Worm (Caenorhabditis elegans): ENCODE measurements around the gene gldi-11.

gldi-11 gene

ce11 chrII:4942397-4942796, 3.2 kb downstream of the gldi-11 start (continued):
- TF ChIP-seq pqm-1 (tag; optimal IDR thresholded peaks at IDR 0.05): no peak
- TF ChIP-seq T20F7.1 (GFP tag; optimal IDR thresholded peaks at IDR 0.05): peak; percentile 39
- TF ChIP-seq T26A8.4 (GFP tag; IDR thresholded peaks at IDR 0.05): peak; percentile 71
- peak; percentile 65 for TF ChIP-seq hmg-1.1 (GFP tag; IDR thresholded peaks at IDR 0.05)
- TF ChIP-seq daf-19 (GFP tag; conservative IDR thresholded peaks at IDR 0.05): peak; percentile 71
- TF ChIP-seq vab-7 (GFP tag; IDR thresholded peaks at IDR 0.05): peak; percentile 69
- TF ChIP-seq daf-8 (GFP tag; IDR thresholded peaks at IDR 0.05): 0 out of 2 replicates have a peak, but pooled peaks have one; percentile 74
- peak; percentile 68; the same call in 1 of the 2 replicates for TF ChIP-seq tra-1 (GFP tag; IDR thresholded peaks at IDR 0.05)
- 0 out of 2 replicates have a peak, but pooled peaks have one; percentile 30 for TF ChIP-seq nhr-41 (GFP tag; IDR thresholded peaks at IDR 0.05)
- TF ChIP-seq mdt-29 (GFP tag; IDR thresholded peaks at IDR 0.05): peak; percentile 58; the same call in 1 of the 2 replicates
- peak; percentile 59 for TF ChIP-seq spr-1 (tag; optimal IDR thresholded peaks at IDR 0.05)
- TF ChIP-seq hlh-30 (tag; optimal IDR thresholded peaks at IDR 0.05; ENCODE audit: insufficient read depth): peak; percentile 37
- TF ChIP-seq duxl-1 (tag; optimal IDR thresholded peaks at IDR 0.05; ENCODE audit: poor library complexity): peak; percentile 80
- TF ChIP-seq mep-1 (tag; optimal IDR thresholded peaks at IDR 0.05): peak; percentile 27
- TF ChIP-seq unc-39 (tag; optimal IDR thresholded peaks at IDR 0.05): no peak
- no peak for TF ChIP-seq hlh-11 (tag; optimal IDR thresholded peaks at IDR 0.05)
- peak; percentile 23 for TF ChIP-seq dve-1 (tag; optimal IDR thresholded peaks at IDR 0.05; ENCODE audit: insufficient read depth)
- TF ChIP-seq F37D6.2 (tag; optimal IDR thresholded peaks at IDR 0.05): no peak
- no peak for TF ChIP-seq ztf-7 (tag; optimal IDR thresholded peaks at IDR 0.05)
- TF ChIP-seq madf-5 (GFP tag; IDR thresholded peaks at IDR 0.05): peak; percentile 38 to 67; a peak in 2 of 4 replicates
- TF ChIP-seq pha-4 (GFP tag; IDR thresholded peaks at IDR 0.05): peak; percentile 81
- TF ChIP-seq pha-4 (tag; optimal IDR thresholded peaks at IDR 0.05): no peak
- peak; percentile 38 for TF ChIP-seq nhr-111 (GFP tag; optimal IDR thresholded peaks at IDR 0.05)
- peak; percentile 90 for TF ChIP-seq ama-1 (optimal IDR thresholded peaks at IDR 0.05)
- peak; percentile 74 for TF ChIP-seq lim-7 (GFP tag; IDR thresholded peaks at IDR 0.05)
- peak; percentile 76 for TF ChIP-seq lin-38 (GFP tag; IDR thresholded peaks at IDR 0.05)
- peak; percentile 6 for TF ChIP-seq nhr-11 (tag; optimal IDR thresholded peaks at IDR 0.05)
- no peak for TF ChIP-seq lin-29 (GFP tag; IDR thresholded peaks at IDR 0.05)
- TF ChIP-seq D1046.2 (GFP tag; IDR thresholded peaks at IDR 0.05): peak; percentile 71; the same call in 1 of the 2 replicates
- TF ChIP-seq Y105C5A.15 (GFP tag; IDR thresholded peaks at IDR 0.05): 0 out of 2 replicates have a peak, but pooled peaks have one; percentile 10
- peak; percentile 7 for TF ChIP-seq mxl-3 (GFP tag; optimal IDR thresholded peaks at IDR 0.05)
- TF ChIP-seq lsy-2 (tag; optimal IDR thresholded peaks at IDR 0.05): peak in 1 of 2 experiments; percentile 16
- TF ChIP-seq unc-130 (GFP tag; optimal IDR thresholded peaks at IDR 0.05): peak; percentile 66
- no peak for TF ChIP-seq zag-1 (tag; optimal IDR thresholded peaks at IDR 0.05)
- no peak for TF ChIP-seq ceh-32 (tag; optimal IDR thresholded peaks at IDR 0.05; ENCODE audit: poor library complexity)
- TF ChIP-seq gei-8 (GFP tag; optimal IDR thresholded peaks at IDR 0.05): peak; percentile 56
- TF ChIP-seq arid-1 (GFP tag; conservative IDR thresholded peaks at IDR 0.05): peak; percentile 84
- no peak for TF ChIP-seq cey-2 (tag; optimal IDR thresholded peaks at IDR 0.05; ENCODE audit: borderline replicate concordance, insufficient read depth)
- TF ChIP-seq saeg-2 (GFP tag; IDR thresholded peaks at IDR 0.05): 0 out of 2 replicates have a peak, but pooled peaks have one; percentile 77
- TF ChIP-seq egl-43 (GFP tag; IDR thresholded peaks at IDR 0.05): peak; percentile 82
- TF ChIP-seq set-16 (GFP tag; IDR thresholded peaks at IDR 0.05): peak; percentile 65
- TF ChIP-seq mes-2 (tag; optimal IDR thresholded peaks at IDR 0.05; ENCODE audit: poor library complexity, severe bottlenecking): peak; percentile 79
- TF ChIP-seq rbr-2 (tag; optimal IDR thresholded peaks at IDR 0.05): peak; percentile 42
- peak; percentile 54 for TF ChIP-seq F49E8.2 (tag; optimal IDR thresholded peaks at IDR 0.05; ENCODE audit: borderline replicate concordance)
- peak; percentile 43 for TF ChIP-seq php-3 (GFP tag; IDR thresholded peaks at IDR 0.05)
